Worm (Caenorhabditis elegans) whole organism, L3 larva: ENCODE data around the gene Y82E9BR.10.
"Not testable (repeated sequence)": the region's sequence is repeated elsewhere in the genome, so short reads cannot be mapped to it uniquely, and the experiment has no call there.

Experiments
- ama-1 ChIP-seq: fragments of 150-350 bp; optimal IDR thresholded peaks from 2 replicates; lab custom pipeline; 2018
- daf-12 ChIP-seq: fragments of 150-350 bp; optimal IDR thresholded peaks from 2 replicates; lab custom pipeline; 2014; ENCODE audit warnings: missing biosample characterization, missing genetic modification reagents, missing genetic modification characterization
- fkh-10 ChIP-seq: sonication (generic microtip); optimal IDR thresholded peaks from 2 replicates; lab custom pipeline; 2017; ENCODE audit warnings: missing biosample characterization, missing genetic modification reagents, missing genetic modification characterization

DNA sequence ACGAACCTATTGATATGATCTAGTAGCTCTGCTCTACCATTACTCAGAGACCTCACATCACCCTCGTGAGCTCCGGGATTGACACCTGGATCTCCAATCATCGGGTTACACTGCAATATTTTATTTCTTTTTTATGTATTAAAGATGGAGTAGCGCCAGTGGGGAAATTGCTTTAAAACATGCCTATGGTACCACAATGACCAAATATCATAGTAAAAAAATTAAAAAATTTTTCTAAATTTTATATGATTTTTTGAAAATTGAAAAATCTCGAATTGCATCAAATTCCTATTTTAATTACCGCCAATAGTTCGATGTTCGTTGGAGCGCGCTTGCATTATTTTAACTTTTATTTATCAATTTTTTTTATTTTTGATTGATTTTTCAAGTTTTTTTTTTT, 2.5 kb upstream of the Y82E9BR.10 start, which contains the start of gene pals-40:
- not testable (repeated sequence) for TF ChIP-seq daf-12 (tag; lab: Kevin White, UChicago); ama-1; fkh-10 (GFP tag; lab: Kevin White, UChicago)
